Fruit fly (Drosophila melanogaster) whole organism, wandering third instar larva: ENCODE data around the gene mura.

Source experiments
- Dfd ChIP-seq: fragments of >200 bp; optimal IDR thresholded peaks from 2 replicates; lab custom pipeline; 2017; ENCODE audit warnings: missing biosample characterization, missing genetic modification characterization
- GATAd ChIP-seq: sonication (Bioruptor generic); optimal IDR thresholded peaks from 2 replicates; lab custom pipeline; 2016; ENCODE audit warnings: missing biosample characterization, missing genetic modification characterization
- Hr83 ChIP-seq: fragments of 200-300 bp; sonication (Bioruptor generic); optimal IDR thresholded peaks from 2 replicates; lab custom pipeline; 2016; ENCODE audit warnings: missing biosample characterization, mild to moderate bottlenecking, missing genetic modification characterization, moderate library complexity; ENCODE audit not compliant: poor library complexity, severe bottlenecking
- Jra ChIP-seq: sonication (Bioruptor generic); optimal IDR thresholded peaks from 2 replicates; lab custom pipeline; 2016; ENCODE audit warnings: missing biosample characterization, missing genetic modification characterization
- Mio ChIP-seq: sonication (Bioruptor generic); optimal IDR thresholded peaks from 2 replicates; lab custom pipeline; 2016; ENCODE audit warnings: missing biosample characterization, missing genetic modification characterization
- OdsH ChIP-seq: fragments of 200-800 bp; sonication (Bioruptor generic); optimal IDR thresholded peaks from 2 replicates; lab custom pipeline; 2016; ENCODE audit warnings: missing biosample characterization, mild to moderate bottlenecking, missing genetic modification characterization
- Rel ChIP-seq, 2 experiments: fragments of 200-800 bp; sonication (Bioruptor generic) in 1 of 2; optimal IDR thresholded peaks; 2 replicates in 1 of 2; 3 replicates in 1 of 2; lab custom pipeline; 2016 to 2019; ENCODE audit warnings: mild to moderate bottlenecking in 2 of 2, missing biosample characterization in 2 of 2, missing genetic modification characterization in 2 of 2, moderate library complexity in 1 of 2
- br ChIP-seq: fragments of 200-800 bp; sonication (Bioruptor generic); optimal IDR thresholded peaks from 2 replicates; lab custom pipeline; 2016; ENCODE audit warnings: missing biosample characterization, missing genetic modification characterization
- brk ChIP-seq: fragments of 200-800 bp; sonication (Bioruptor generic); optimal IDR thresholded peaks from 2 replicates; lab custom pipeline; 2016; ENCODE audit warnings: missing biosample characterization, mild to moderate bottlenecking, missing genetic modification characterization
- dmrt93B ChIP-seq: fragments of 200-800 bp; sonication (Bioruptor generic); optimal IDR thresholded peaks from 2 replicates; lab custom pipeline; 2018; ENCODE audit warnings: missing biosample characterization, mild to moderate bottlenecking, missing genetic modification characterization
- fru ChIP-seq: fragments of 200-800 bp; sonication (Bioruptor generic); optimal IDR thresholded peaks from 3 replicates; lab custom pipeline; 2016; ENCODE audit warnings: missing biosample characterization, mild to moderate bottlenecking, missing genetic modification characterization
- h ChIP-seq: fragments of 200-800 bp; sonication (Bioruptor generic); optimal IDR thresholded peaks from 3 replicates; lab custom pipeline; 2016; ENCODE audit warnings: missing biosample characterization, mild to moderate bottlenecking, missing genetic modification characterization
- jim ChIP-seq: fragments of 175-275, 200-325 bp; sonication (Bioruptor generic); optimal IDR thresholded peaks from 2 replicates; lab custom pipeline; 2016; ENCODE audit warnings: missing biosample characterization, mild to moderate bottlenecking, missing genetic modification characterization
- lola ChIP-seq: fragments of >200 bp; optimal IDR thresholded peaks from 2 replicates; lab custom pipeline; 2017; ENCODE audit warnings: missing biosample characterization, missing genetic modification characterization
- pan ChIP-seq: fragments of >200 bp; optimal IDR thresholded peaks from 2 replicates; lab custom pipeline; 2017
- psq ChIP-seq: fragments of 200-800 bp; sonication (Bioruptor generic); optimal IDR thresholded peaks from 3 replicates; lab custom pipeline; 2017; ENCODE audit warnings: missing biosample characterization, mild to moderate bottlenecking, missing genetic modification characterization, moderate library complexity
- rgr ChIP-seq: fragments of 200-800 bp; sonication (Bioruptor generic); optimal IDR thresholded peaks from 3 replicates; lab custom pipeline; 2016; ENCODE audit warnings: missing biosample characterization, mild to moderate bottlenecking, missing genetic modification characterization
- sage ChIP-seq: fragments of 200-800 bp; sonication (Bioruptor generic); optimal IDR thresholded peaks from 2 replicates; lab custom pipeline; 2016; ENCODE audit warnings: missing biosample characterization, mild to moderate bottlenecking, missing genetic modification characterization
- sv ChIP-seq: fragments of 200-800 bp; sonication (Bioruptor generic); optimal IDR thresholded peaks from 3 replicates; lab custom pipeline; 2016; ENCODE audit warnings: missing biosample characterization, missing genetic modification characterization
- tai ChIP-seq: sonication (Bioruptor generic); optimal IDR thresholded peaks from 2 replicates; lab custom pipeline; 2016; ENCODE audit warnings: missing biosample characterization, missing genetic modification characterization
- woc ChIP-seq: sonication (Bioruptor generic); optimal IDR thresholded peaks from 2 replicates; lab custom pipeline; 2016; ENCODE audit warnings: missing biosample characterization, mild to moderate bottlenecking, missing genetic modification characterization

Gene mura

DNA sequence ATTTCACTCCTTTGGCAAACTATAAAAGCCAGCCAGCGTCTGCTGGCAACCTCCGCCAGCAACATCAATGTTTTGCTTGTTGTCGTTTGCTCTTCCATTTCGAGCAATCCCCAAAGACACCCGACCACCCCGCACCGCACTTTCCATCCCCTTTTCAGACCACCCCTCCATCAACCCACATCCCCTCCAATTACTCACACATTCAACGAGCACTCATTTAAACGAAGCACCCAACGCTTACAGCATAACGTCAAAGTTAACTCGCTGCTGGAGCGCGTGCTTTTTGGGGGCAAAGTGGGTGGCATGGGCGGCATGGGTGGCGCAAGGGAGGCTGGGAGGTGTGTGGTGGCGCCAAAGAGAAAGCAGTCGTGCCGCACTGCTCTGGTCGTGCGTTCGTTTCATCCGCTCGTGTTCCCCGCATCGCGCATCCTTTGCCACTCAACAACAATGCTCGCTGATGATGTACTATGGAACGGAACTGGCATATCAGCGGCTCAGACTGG lies 60.5 kb downstream of the mura start:
- TF ChIP-seq psq (GFP tag; lab: Kevin White, UChicago) (no peak), brk (GFP tag; lab: Kevin White, UChicago) (no peak), h (no peak), OdsH (GFP tag; lab: Kevin White, UChicago) (no peak), woc (GFP tag; lab: Kevin White, UChicago) (no peak)

DNA sequence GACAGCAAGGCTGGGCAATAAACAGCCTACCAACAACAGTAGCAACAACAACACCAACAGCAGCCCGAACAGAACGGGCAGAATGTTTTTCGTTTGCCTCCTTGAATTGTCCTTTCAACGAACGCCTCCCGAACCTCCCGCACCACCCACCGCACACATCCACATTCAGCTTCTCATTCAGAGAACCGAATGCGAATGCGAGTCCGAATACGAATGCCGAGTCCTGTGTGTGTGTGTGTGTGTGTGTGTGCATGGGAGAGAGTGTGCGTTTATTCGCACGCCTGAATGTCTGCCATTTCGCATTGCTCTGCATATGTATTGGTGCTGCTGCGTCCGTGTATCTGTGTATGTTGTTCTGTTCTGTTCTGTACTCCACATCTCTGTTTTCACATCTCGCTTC lies 63.1 kb downstream of the mura start:
- TF ChIP-seq sage (GFP tag; lab: Kevin White, UChicago) (no peak), Dfd (GFP tag; lab: Kevin White, UChicago) (peak; percentile 86)

DNA sequence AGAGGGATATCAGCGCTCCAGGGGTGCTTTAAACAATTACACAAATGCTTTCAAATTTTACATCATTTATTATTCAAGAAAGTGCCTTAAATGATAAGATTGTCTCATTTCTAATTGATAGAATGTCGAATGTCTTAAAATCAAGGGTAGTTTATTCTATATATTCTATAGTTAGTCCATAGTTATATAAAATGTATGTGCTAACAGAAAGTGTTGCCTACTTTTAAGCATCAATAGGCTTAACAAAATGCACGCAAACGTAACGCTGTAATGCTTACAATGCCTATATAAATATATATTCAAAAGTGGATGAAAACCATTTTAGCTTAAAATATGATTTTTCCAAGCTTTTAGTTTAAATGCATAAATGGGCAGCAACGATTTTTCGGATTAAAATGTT lies 63.6 kb downstream of the mura start:
- TF ChIP-seq Rel (GFP tag; optimal IDR thresholded peaks at IDR 0.05; lab: Kevin White, UChicago) = no peak
- TF ChIP-seq Rel (tag; optimal IDR thresholded peaks at IDR 0.05; lab: Kevin White, UChicago) = no peak
- no peak for TF ChIP-seq GATAd (GFP tag; lab: Kevin White, UChicago)
- TF ChIP-seq br (GFP tag; lab: Kevin White, UChicago) = no peak
- TF ChIP-seq psq (GFP tag; lab: Kevin White, UChicago) = no peak
- no peak for TF ChIP-seq sv (GFP tag; lab: Kevin White, UChicago)
- TF ChIP-seq Mio (GFP tag; lab: Kevin White, UChicago) = no peak
- peak; percentile 1 for TF ChIP-seq tai (GFP tag; lab: Kevin White, UChicago)

DNA sequence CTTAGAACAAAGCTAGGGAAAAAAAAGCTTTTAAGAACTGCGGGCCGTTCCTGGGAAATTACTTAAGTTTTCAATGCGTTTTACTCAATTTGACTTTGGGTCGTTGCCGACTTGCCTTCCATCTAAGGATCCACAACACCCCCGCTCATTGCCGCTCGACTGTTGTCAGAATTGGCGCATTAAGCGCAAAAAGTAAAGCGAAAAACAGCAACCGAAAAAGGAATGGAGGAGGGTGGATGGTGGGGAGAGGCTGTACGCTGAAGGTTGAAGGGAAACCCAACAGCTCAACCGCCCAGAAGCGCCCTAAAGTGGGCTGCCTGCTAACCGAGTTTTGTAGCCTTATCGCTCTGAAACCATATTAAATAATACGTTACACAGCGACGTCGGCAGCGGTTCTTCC lies 64.0 kb downstream of the mura start:
- no peak for TF ChIP-seq pan (lab: Kevin White, UChicago)
- no peak for TF ChIP-seq psq (GFP tag; lab: Kevin White, UChicago)
- no peak for TF ChIP-seq dmrt93B (GFP tag; lab: Kevin White, UChicago)
- no peak for TF ChIP-seq Jra (GFP tag; lab: Kevin White, UChicago)
- no peak for TF ChIP-seq rgr (GFP tag; lab: Kevin White, UChicago)
- TF ChIP-seq lola = no peak
- TF ChIP-seq jim (GFP tag; lab: Kevin White, UChicago) = no peak
- TF ChIP-seq Hr83 (GFP tag; lab: Kevin White, UChicago) = no peak
- TF ChIP-seq br (GFP tag; lab: Kevin White, UChicago) = no peak
- no peak for TF ChIP-seq fru (GFP tag; lab: Kevin White, UChicago)
- TF ChIP-seq GATAd (GFP tag; lab: Kevin White, UChicago) = no peak
- TF ChIP-seq, all 38 proteins: peak for 0
